Worm (Caenorhabditis elegans): ENCODE measurements around the gene ins-7.

- TF ChIP-seq him-1 (tag; optimal IDR thresholded peaks at IDR 0.05) (no peak), dao-5 (tag; optimal IDR thresholded peaks at IDR 0.05) (no peak)
Observed at ce11 chrIV:9682514-9682913, at the start of gene ins-7.
